Fruit fly (Drosophila melanogaster) whole organism, prepupa: ENCODE measurements around the gene Dhdds.

Experiments used
- Blimp-1 ChIP-seq: fragments of 200-800 bp; sonication (Bioruptor generic); optimal IDR thresholded peaks from 3 replicates; lab custom pipeline; 2017; ENCODE audit warnings: missing biosample characterization, missing genetic modification characterization, mild to moderate bottlenecking, moderate library complexity, missing genetic modification reagents
- CG10669 ChIP-seq: fragments of 200-800 bp; sonication (Bioruptor generic); optimal IDR thresholded peaks from 3 replicates; lab custom pipeline; 2018; ENCODE audit warnings: missing biosample characterization, mild to moderate bottlenecking, missing genetic modification characterization, moderate library complexity
- CG11294 ChIP-seq: fragments of 200-800 bp; sonication (Bioruptor generic); IDR thresholded peaks from 2 replicates; pipeline ENCODE4 v1.3.6; 2022; ENCODE audit warnings: missing biosample characterization, missing genetic modification characterization
- CG15336 ChIP-seq: fragments of 200-800 bp; sonication (Bioruptor generic); IDR thresholded peaks from 2 replicates; pipeline ENCODE4 v1.3.6; 2022; ENCODE audit warnings: missing biosample characterization, missing genetic modification characterization
- CG1621 ChIP-seq: fragments of 200-800 bp; sonication (Bioruptor generic); optimal IDR thresholded peaks from 3 replicates; lab custom pipeline; 2018; ENCODE audit warnings: missing biosample characterization, mild to moderate bottlenecking, missing genetic modification characterization
- CG16779 ChIP-seq: fragments of 200-800 bp; sonication (Bioruptor generic); optimal IDR thresholded peaks from 3 replicates; lab custom pipeline; 2017; ENCODE audit warnings: missing biosample characterization, mild to moderate bottlenecking, missing genetic modification characterization
- CG31627 ChIP-seq: fragments of 200-800 bp; sonication (Bioruptor generic); optimal IDR thresholded peaks from 3 replicates; lab custom pipeline; 2016; ENCODE audit warnings: missing biosample characterization, missing genetic modification characterization
- CG32006 ChIP-seq: fragments of 200-800 bp; sonication (Bioruptor generic); optimal IDR thresholded peaks from 3 replicates; lab custom pipeline; 2017; ENCODE audit warnings: missing biosample characterization, mild to moderate bottlenecking, missing genetic modification characterization
- CG34406 ChIP-seq: fragments of 200-800 bp; sonication (Bioruptor generic); optimal IDR thresholded peaks from 3 replicates; lab custom pipeline; 2016; ENCODE audit warnings: missing biosample characterization, missing genetic modification characterization
- CG3919 ChIP-seq: fragments of 200-800 bp; sonication (Bioruptor generic); optimal IDR thresholded peaks from 3 replicates; lab custom pipeline; 2016; ENCODE audit warnings: missing biosample characterization, missing genetic modification characterization
- CG4318 ChIP-seq: fragments of 200-800 bp; sonication (Bioruptor generic); optimal IDR thresholded peaks from 3 replicates; lab custom pipeline; 2017; ENCODE audit warnings: missing biosample characterization, mild to moderate bottlenecking, missing genetic modification characterization
- CG6163 ChIP-seq: fragments of 200-800 bp; sonication (Bioruptor generic); IDR thresholded peaks from 3 replicates; pipeline ENCODE4 v1.3.6; 2022; ENCODE audit warnings: missing biosample characterization, missing genetic modification characterization
- CG6276 ChIP-seq: fragments of 200-800 bp; sonication (Bioruptor generic); optimal IDR thresholded peaks from 2 replicates; lab custom pipeline; 2017; ENCODE audit warnings: missing biosample characterization, mild to moderate bottlenecking, missing genetic modification characterization
- CG6792 ChIP-seq: fragments of 200-800 bp; sonication (Bioruptor generic); optimal IDR thresholded peaks from 3 replicates; lab custom pipeline; 2016; ENCODE audit warnings: missing biosample characterization, missing genetic modification characterization
- CG6808 ChIP-seq: fragments of 200-800 bp; sonication (Bioruptor generic); optimal IDR thresholded peaks from 3 replicates; lab custom pipeline; 2017; ENCODE audit warnings: missing biosample characterization, missing genetic modification characterization, mild to moderate bottlenecking, moderate library complexity, missing genetic modification reagents
- CG6854 ChIP-seq: fragments of 200-800 bp; sonication (Bioruptor generic); optimal IDR thresholded peaks from 2 replicates; lab custom pipeline; 2017; ENCODE audit warnings: missing biosample characterization, mild to moderate bottlenecking, missing genetic modification characterization
- CG7368 ChIP-seq: fragments of 200-800 bp; sonication (Bioruptor generic); optimal IDR thresholded peaks from 3 replicates; lab custom pipeline; 2016; ENCODE audit warnings: missing biosample characterization, missing genetic modification characterization
- CG8119 ChIP-seq: fragments of 200-800 bp; sonication (Bioruptor generic); IDR thresholded peaks from 3 replicates; pipeline ENCODE4 v1.3.6; 2022; ENCODE audit warnings: missing biosample characterization, missing genetic modification characterization
- CG9139 ChIP-seq: fragments of 200-800 bp; sonication (Bioruptor generic); optimal IDR thresholded peaks from 3 replicates; lab custom pipeline; 2017; ENCODE audit warnings: missing biosample characterization, mild to moderate bottlenecking, missing genetic modification characterization
- Eip75B ChIP-seq: fragments of 200-800 bp; sonication (Bioruptor generic); optimal IDR thresholded peaks from 3 replicates; lab custom pipeline; 2016; ENCODE audit warnings: missing biosample characterization, missing genetic modification characterization
- Eip78C ChIP-seq: fragments of 200-800 bp; sonication (Bioruptor generic); peaks from one replicate; lab custom pipeline; 2016; ENCODE audit warnings: missing biosample characterization, missing genetic modification characterization
- Eip93F ChIP-seq: fragments of 200-800 bp; sonication (Bioruptor generic); optimal IDR thresholded peaks from 2 replicates; lab custom pipeline; 2016; ENCODE audit warnings: missing biosample characterization, mild to moderate bottlenecking, missing genetic modification characterization
- Ets96B ChIP-seq: fragments of 200-800 bp; optimal IDR thresholded peaks from 2 replicates; lab custom pipeline; 2019; ENCODE audit warnings: missing biosample characterization, mild to moderate bottlenecking, missing genetic modification characterization, moderate library complexity
- Hr39 ChIP-seq: fragments of 200-800 bp; sonication (Bioruptor generic); optimal IDR thresholded peaks from 2 replicates; lab custom pipeline; 2016; ENCODE audit warnings: missing biosample characterization, missing genetic modification characterization
- Hr4 ChIP-seq: fragments of 200-800 bp; sonication (Bioruptor generic); optimal IDR thresholded peaks from 3 replicates; lab custom pipeline; 2016; ENCODE audit warnings: missing biosample characterization, missing genetic modification characterization
- Lpt ChIP-seq: fragments of 200-800 bp; sonication (Bioruptor generic); optimal IDR thresholded peaks from 3 replicates; lab custom pipeline; 2016; ENCODE audit warnings: missing biosample characterization, missing genetic modification characterization
- Sox102F ChIP-seq: fragments of 200-800 bp; sonication (Bioruptor generic); optimal IDR thresholded peaks from 2 replicates; lab custom pipeline; 2016; ENCODE audit warnings: missing biosample characterization, mild to moderate bottlenecking, missing genetic modification characterization
- Sox14 ChIP-seq: fragments of 200-800 bp; sonication (Bioruptor generic); optimal IDR thresholded peaks from 3 replicates; lab custom pipeline; 2016; ENCODE audit warnings: missing biosample characterization, missing genetic modification characterization
- Sox15 ChIP-seq: fragments of 200-800 bp; sonication (Bioruptor generic); optimal IDR thresholded peaks from 3 replicates; lab custom pipeline; 2016; ENCODE audit warnings: missing biosample characterization, missing genetic modification characterization
- achi ChIP-seq: fragments of 200-800 bp; sonication (Bioruptor generic); optimal IDR thresholded peaks from 3 replicates; lab custom pipeline; 2016; ENCODE audit warnings: missing biosample characterization, missing genetic modification characterization
- acj6 ChIP-seq: fragments of 200-800 bp; sonication (Bioruptor generic); optimal IDR thresholded peaks from 3 replicates; lab custom pipeline; 2016; ENCODE audit warnings: missing biosample characterization, missing genetic modification characterization
- dac ChIP-seq: fragments of 200-800 bp; sonication (Bioruptor generic); optimal IDR thresholded peaks from 2 replicates; lab custom pipeline; 2017; ENCODE audit warnings: missing biosample characterization, mild to moderate bottlenecking, missing genetic modification characterization
- dsx ChIP-seq: fragments of 200-800 bp; optimal IDR thresholded peaks from 3 replicates; lab custom pipeline; 2019; ENCODE audit warnings: missing biosample characterization, mild to moderate bottlenecking, missing genetic modification characterization, moderate library complexity; ENCODE audit not compliant: poor library complexity, severe bottlenecking
- eg ChIP-seq: fragments of 200-800 bp; sonication (Bioruptor generic); IDR thresholded peaks from 3 replicates; pipeline ENCODE4 v1.3.6; 2022; ENCODE audit warnings: missing biosample characterization, missing genetic modification characterization
- esn ChIP-seq: fragments of 200-800 bp; sonication (Bioruptor generic); optimal IDR thresholded peaks from 2 replicates; lab custom pipeline; 2016; ENCODE audit warnings: missing biosample characterization, mild to moderate bottlenecking, missing genetic modification characterization, moderate library complexity
- fd59A ChIP-seq: fragments of 200-800 bp; sonication (Bioruptor generic); optimal IDR thresholded peaks from 2 replicates; lab custom pipeline; 2017; ENCODE audit warnings: missing biosample characterization, mild to moderate bottlenecking, missing genetic modification characterization, missing genetic modification reagents
- fd85E ChIP-seq: fragments of 200-800 bp; sonication (Bioruptor generic); optimal IDR thresholded peaks from 3 replicates; lab custom pipeline; 2016; ENCODE audit warnings: missing biosample characterization, missing genetic modification characterization
- fkh ChIP-seq: fragments of 200-800 bp; sonication (Bioruptor generic); optimal IDR thresholded peaks from 3 replicates; lab custom pipeline; 2017; ENCODE audit warnings: missing biosample characterization, mild to moderate bottlenecking, missing genetic modification characterization, moderate library complexity
- lz ChIP-seq: fragments of 200-800 bp; sonication (Bioruptor generic); optimal IDR thresholded peaks from 3 replicates; lab custom pipeline; 2016; ENCODE audit warnings: missing biosample characterization, missing genetic modification characterization
- spab ChIP-seq: fragments of 200-800 bp; sonication (Bioruptor generic); optimal IDR thresholded peaks from 2 replicates; lab custom pipeline; 2017; ENCODE audit warnings: missing biosample characterization, mild to moderate bottlenecking, missing genetic modification characterization, missing genetic modification reagents
- ss ChIP-seq, 2 experiments: fragments of 200-800 bp; sonication (Bioruptor generic); optimal IDR thresholded peaks; 2 replicates in 1 of 2; 3 replicates in 1 of 2; lab custom pipeline; 2017 to 2018; ENCODE audit warnings: mild to moderate bottlenecking in 2 of 2, missing biosample characterization in 2 of 2, missing genetic modification characterization in 2 of 2, moderate library complexity in 1 of 2
- svp ChIP-seq: fragments of 200-800 bp; sonication (Bioruptor generic); peaks from one replicate; lab custom pipeline; 2016; ENCODE audit warnings: missing biosample characterization, missing genetic modification characterization
- vri ChIP-seq: fragments of 200-800 bp; sonication (Bioruptor generic); optimal IDR thresholded peaks from 3 replicates; lab custom pipeline; 2016; ENCODE audit warnings: missing biosample characterization, mild to moderate bottlenecking, missing genetic modification characterization

Dhdds gene

DNA sequence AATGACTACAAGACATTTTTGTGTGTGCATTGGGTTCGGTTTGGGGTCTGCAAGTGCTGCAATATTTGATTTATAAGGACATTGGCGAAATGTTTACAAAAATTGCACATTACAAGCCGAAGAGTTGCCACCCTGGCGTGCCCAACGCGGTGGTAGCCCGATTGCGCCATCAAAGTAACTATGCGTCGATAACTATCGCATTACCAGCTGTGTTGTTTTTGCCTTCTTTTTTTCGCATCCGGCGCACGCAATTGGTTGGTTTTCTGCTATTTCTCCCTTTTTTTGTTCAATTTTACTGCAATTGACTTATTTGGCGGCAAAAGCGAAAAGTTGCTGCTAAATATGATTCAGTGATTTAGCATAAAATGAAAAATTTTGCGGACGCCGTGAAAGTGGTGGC is 1.5 kb upstream of the Dhdds start, which contains the start of gene RpS14b (continued):
- peak; percentile 49 for TF ChIP-seq vri (GFP tag; lab: Kevin White, UChicago)
- TF ChIP-seq CG9139 (GFP tag; lab: Kevin White, UChicago): peak; percentile 62
- no peak for TF ChIP-seq CG6276 (GFP tag; lab: Kevin White, UChicago)
- TF ChIP-seq CG11294 (GFP tag; lab: Robert Waterston, UW): no peak
- peak; percentile 74 for TF ChIP-seq lz
- no peak for TF ChIP-seq Blimp-1 (GFP tag; lab: Kevin White, UChicago)
- peak; percentile 11 for TF ChIP-seq CG16779 (tag; lab: Kevin White, UChicago)
- TF ChIP-seq fd85E (GFP tag; lab: Kevin White, UChicago): peak; percentile 11
- TF ChIP-seq, all 60 proteins: peak for 47

DNA sequence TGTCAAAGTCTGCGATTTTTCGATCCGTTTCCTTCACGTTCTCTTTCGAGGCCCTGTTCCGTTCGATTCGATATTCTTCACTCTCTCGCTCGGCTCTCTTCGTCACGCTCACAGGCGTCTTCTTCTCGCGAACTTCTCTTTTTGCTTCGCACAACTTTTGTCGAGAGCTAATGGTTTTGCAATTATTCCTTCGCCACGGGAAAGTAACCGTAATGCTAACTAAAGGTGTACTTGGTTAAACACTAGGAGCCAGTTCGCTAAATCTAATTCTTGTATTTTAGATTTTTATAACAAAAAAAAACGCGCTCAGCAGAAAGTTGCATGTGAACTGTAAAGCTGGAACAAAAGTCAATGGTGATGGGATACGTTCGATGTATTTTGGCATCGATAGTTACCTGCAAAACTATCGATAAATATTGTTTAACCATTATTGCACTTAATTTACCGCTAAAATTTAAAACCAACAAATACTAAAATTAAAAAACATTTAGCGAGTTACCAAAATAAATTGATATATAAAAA is 2.1 kb downstream of the Dhdds start, which contains the start of gene mahe:
mahe (minus strand) TSS at position 355 of the 522 bp plus-strand sequence.
- TF ChIP-seq Lpt (GFP tag; lab: Kevin White, UChicago): no peak
- no peak for TF ChIP-seq spab
- TF ChIP-seq svp (GFP tag; lab: Kevin White, UChicago): peak; percentile 62
- TF ChIP-seq CG15336 (GFP tag; lab: Robert Waterston, UW): no peak
- no peak for TF ChIP-seq CG10669 (GFP tag; lab: Kevin White, UChicago)
- TF ChIP-seq CG4318 (GFP tag; lab: Kevin White, UChicago): no peak
- no peak for TF ChIP-seq dac
- no peak for TF ChIP-seq CG11294 (GFP tag; lab: Robert Waterston, UW)
- TF ChIP-seq CG16779 (tag; lab: Kevin White, UChicago): no peak
- no peak for TF ChIP-seq CG3919 (GFP tag; lab: Kevin White, UChicago)
- no peak for TF ChIP-seq CG1621 (tag; lab: Kevin White, UChicago)
- no peak for TF ChIP-seq acj6
- no peak for TF ChIP-seq CG6854 (GFP tag; lab: Kevin White, UChicago)
- TF ChIP-seq CG8119: peak; percentile 26; the same call in 1 of the 3 replicates
- TF ChIP-seq Hr4: no peak
- peak; percentile 11 for TF ChIP-seq Sox14 (GFP tag; lab: Kevin White, UChicago)
- TF ChIP-seq CG6808 (GFP tag; lab: Kevin White, UChicago): no peak
- no peak for TF ChIP-seq CG7368 (GFP tag; lab: Kevin White, UChicago)
- peak; percentile 44 for TF ChIP-seq Eip78C
- TF ChIP-seq ss (GFP tag; optimal IDR thresholded peaks at IDR 0.05; lab: Kevin White, UChicago): peak in 1 of 2 experiments; percentile 21
- no peak for TF ChIP-seq Ets96B

DNA sequence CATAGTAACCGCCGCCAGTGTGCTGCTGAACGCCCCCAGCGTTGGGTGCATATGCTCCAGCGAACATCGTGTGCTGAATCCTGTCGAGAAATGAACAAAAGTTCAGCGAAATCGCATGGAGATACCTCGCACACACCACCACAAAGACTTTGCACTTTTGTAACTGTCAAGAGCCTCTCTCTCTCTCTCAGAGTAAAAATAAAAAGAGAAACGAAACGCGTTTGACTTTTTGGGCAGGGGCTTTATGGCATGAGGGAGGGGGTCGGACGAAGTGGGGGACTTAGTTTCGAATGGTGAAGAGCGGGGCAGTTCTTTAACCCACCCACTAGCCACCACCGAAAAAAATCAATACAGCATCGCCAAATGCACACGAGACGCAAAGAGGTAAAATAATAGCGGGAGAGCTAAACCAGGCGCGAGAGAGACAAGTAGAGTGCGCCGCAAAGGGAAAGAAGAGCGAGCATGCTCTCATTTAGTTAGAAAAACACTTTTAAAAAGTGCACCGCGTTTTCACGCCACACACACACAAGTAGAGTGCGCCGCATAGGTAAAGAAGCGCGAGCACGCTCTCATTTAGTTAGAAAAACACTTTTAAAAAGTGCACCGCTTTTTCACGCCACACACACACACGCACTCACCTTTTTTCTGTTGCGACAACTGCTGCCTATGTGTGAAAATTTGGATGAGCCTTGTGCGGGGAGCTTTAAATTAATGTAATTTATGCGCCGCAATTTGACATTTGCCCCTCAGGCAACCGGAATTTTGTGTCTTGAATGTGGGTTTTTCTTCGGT is 2.7 kb downstream of the Dhdds start:
- TF ChIP-seq Blimp-1 (GFP tag; lab: Kevin White, UChicago) (no peak), acj6 (no peak), CG31627 (no peak), CG7368 (GFP tag; lab: Kevin White, UChicago) (no peak), CG4318 (GFP tag; lab: Kevin White, UChicago) (no peak), fkh (GFP tag; lab: Kevin White, UChicago) (no peak), achi (GFP tag; lab: Kevin White, UChicago) (no peak), CG15336 (GFP tag; lab: Robert Waterston, UW) (peak; percentile 27; the same call in 1 of the 2 replicates), Hr4 (no peak), svp (GFP tag; lab: Kevin White, UChicago) (peak; percentile 70), CG6792 (GFP tag; lab: Kevin White, UChicago) (no peak), CG6163 (GFP tag; lab: Robert Waterston, UW) (no peak), fd59A (GFP tag; lab: Kevin White, UChicago) (no peak), Eip75B (no peak), dsx (GFP tag; lab: Kevin White, UChicago) (peak; percentile 14), Lpt (GFP tag; lab: Kevin White, UChicago) (no peak), CG34406 (GFP tag; lab: Kevin White, UChicago) (no peak), esn (GFP tag; lab: Kevin White, UChicago) (no peak), Sox102F (GFP tag; lab: Kevin White, UChicago) (no peak), CG1621 (tag; lab: Kevin White, UChicago) (no peak), ss (GFP tag; optimal IDR thresholded peaks at IDR 0.05; lab: Kevin White, UChicago) (peak; percentile 23 to 62), CG6276 (GFP tag; lab: Kevin White, UChicago) (peak; percentile 38), Sox15 (GFP tag; lab: Kevin White, UChicago) (no peak), Eip93F (no peak), CG3919 (GFP tag; lab: Kevin White, UChicago) (no peak), Eip78C (peak; percentile 67), Hr39 (no peak), fd85E (GFP tag; lab: Kevin White, UChicago) (no peak), eg (GFP tag; lab: Robert Waterston, UW) (peak; percentile 47; the same call in 1 of the 3 replicates), CG6854 (GFP tag; lab: Kevin White, UChicago) (peak; percentile 61), CG32006 (GFP tag; lab: Kevin White, UChicago) (no peak), spab (no peak)
